Fruit fly (Drosophila melanogaster) whole organism, prepupa: ENCODE measurements around the gene Rab14.

Experiments
- Blimp-1 ChIP-seq: fragments of 200-800 bp; sonication (Bioruptor generic); optimal IDR thresholded peaks from 3 replicates; lab custom pipeline; 2017; ENCODE audit warnings: missing biosample characterization, missing genetic modification characterization, mild to moderate bottlenecking, moderate library complexity, missing genetic modification reagents
- CG10631 ChIP-seq: fragments of 200-800 bp; sonication (Bioruptor generic); optimal IDR thresholded peaks from 2 replicates; lab custom pipeline; 2016; ENCODE audit warnings: missing biosample characterization, missing genetic modification characterization
- CG11902 ChIP-seq: fragments of 200-800 bp; sonication (Bioruptor generic); optimal IDR thresholded peaks from 3 replicates; lab custom pipeline; 2016; ENCODE audit warnings: missing biosample characterization, missing genetic modification characterization
- CG34406 ChIP-seq: fragments of 200-800 bp; sonication (Bioruptor generic); optimal IDR thresholded peaks from 3 replicates; lab custom pipeline; 2016; ENCODE audit warnings: missing biosample characterization, missing genetic modification characterization
- CG6276 ChIP-seq: fragments of 200-800 bp; sonication (Bioruptor generic); optimal IDR thresholded peaks from 2 replicates; lab custom pipeline; 2017; ENCODE audit warnings: missing biosample characterization, mild to moderate bottlenecking, missing genetic modification characterization
- CG7368 ChIP-seq: fragments of 200-800 bp; sonication (Bioruptor generic); optimal IDR thresholded peaks from 3 replicates; lab custom pipeline; 2016; ENCODE audit warnings: missing biosample characterization, missing genetic modification characterization
- Hr39 ChIP-seq: fragments of 200-800 bp; sonication (Bioruptor generic); optimal IDR thresholded peaks from 2 replicates; lab custom pipeline; 2016; ENCODE audit warnings: missing biosample characterization, missing genetic modification characterization
- Hr4 ChIP-seq: fragments of 200-800 bp; sonication (Bioruptor generic); optimal IDR thresholded peaks from 3 replicates; lab custom pipeline; 2016; ENCODE audit warnings: missing biosample characterization, missing genetic modification characterization
- Sox102F ChIP-seq: fragments of 200-800 bp; sonication (Bioruptor generic); optimal IDR thresholded peaks from 2 replicates; lab custom pipeline; 2016; ENCODE audit warnings: missing biosample characterization, mild to moderate bottlenecking, missing genetic modification characterization
- dac ChIP-seq: fragments of 200-800 bp; sonication (Bioruptor generic); optimal IDR thresholded peaks from 2 replicates; lab custom pipeline; 2017; ENCODE audit warnings: missing biosample characterization, mild to moderate bottlenecking, missing genetic modification characterization
- ss ChIP-seq, 2 experiments: fragments of 200-800 bp; sonication (Bioruptor generic); optimal IDR thresholded peaks; 2 replicates in 1 of 2; 3 replicates in 1 of 2; lab custom pipeline; 2017 to 2018; ENCODE audit warnings: mild to moderate bottlenecking in 2 of 2, missing biosample characterization in 2 of 2, missing genetic modification characterization in 2 of 2, moderate library complexity in 1 of 2

DNA sequence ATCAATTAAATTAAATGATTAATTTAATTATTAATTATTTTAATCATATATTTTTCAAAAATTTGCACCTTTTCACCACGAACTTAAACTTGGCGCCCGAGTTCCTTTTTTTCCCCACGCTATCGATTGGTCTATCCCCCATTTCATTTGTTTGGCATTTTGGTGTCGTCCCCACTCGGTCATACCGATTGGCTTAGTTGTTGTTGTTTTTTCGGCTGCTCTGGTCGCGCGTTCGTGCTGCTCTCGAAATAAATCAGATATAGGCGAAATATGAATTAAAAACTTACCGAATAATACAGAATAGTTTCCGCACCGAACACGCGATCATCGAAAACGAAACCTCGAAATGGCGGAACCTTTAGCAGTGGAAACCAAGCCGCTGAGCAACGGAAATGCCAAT lies 21.0 kb upstream of the Rab14 start, which contains the start of gene CG33090:
- TF ChIP-seq CG34406 (GFP tag; lab: Kevin White, UChicago) (no peak), dac (GFP tag; lab: Kevin White, UChicago) (no peak), Blimp-1 (GFP tag; lab: Kevin White, UChicago) (no peak), CG11902 (no peak), CG7368 (GFP tag; lab: Kevin White, UChicago) (no peak), CG10631 (no peak), ss (GFP tag; optimal IDR thresholded peaks at IDR 0.05; lab: Kevin White, UChicago) (no peak), Hr39 (GFP tag; lab: Kevin White, UChicago) (no peak), CG6276 (no peak), Sox102F (GFP tag; lab: Kevin White, UChicago) (no peak), Hr4 (no peak)
